Fruit fly (Drosophila melanogaster): ENCODE measurements around the gene kuk.

Gene kuk

dm6 chr3R:17077968-17078417 lies 2.1 kb upstream of the kuk start (continued):
- TF ChIP-seq CG12219 (GFP tag; optimal IDR thresholded peaks at IDR 0.05) = peak; percentile 11
- TF ChIP-seq CG31388 (GFP tag; optimal IDR thresholded peaks at IDR 0.05) = no peak
- no peak for TF ChIP-seq tio (GFP tag; optimal IDR thresholded peaks at IDR 0.05)
- TF ChIP-seq CG8290 (GFP tag; optimal IDR thresholded peaks at IDR 0.05) = no peak
- peak in 1 of 2 experiments; percentile 37 for TF ChIP-seq CG8290 (tag; optimal IDR thresholded peaks at IDR 0.05)
- no peak for TF ChIP-seq Atf-2 (GFP tag; optimal IDR thresholded peaks at IDR 0.05)
- no peak; the same call in 1 of the 2 replicates for TF ChIP-seq CG32532 (GFP tag; IDR thresholded peaks at IDR 0.05)
- peak; percentile 86 for TF ChIP-seq mirr (GFP tag; optimal IDR thresholded peaks at IDR 0.05)
- no peak for TF ChIP-seq Vsx1 (GFP tag; optimal IDR thresholded peaks at IDR 0.05)
- TF ChIP-seq CG11398 (GFP tag; optimal IDR thresholded peaks at IDR 0.05) = no peak
- TF ChIP-seq CG3838 (GFP tag; optimal IDR thresholded peaks at IDR 0.05) = no peak
- peak; percentile 84 for TF ChIP-seq twi (tag; optimal IDR thresholded peaks at IDR 0.05)
- peak; percentile 23 for TF ChIP-seq scrt (GFP tag; optimal IDR thresholded peaks at IDR 0.05)
- peak; percentile 42; the same call in 1 of the 3 replicates for TF ChIP-seq sr (GFP tag; IDR thresholded peaks at IDR 0.05)
- TF ChIP-seq wdn (GFP tag; IDR thresholded peaks at IDR 0.05) = no peak
- TF ChIP-seq dm (GFP tag; optimal IDR thresholded peaks at IDR 0.05) = no peak
- no peak for TF ChIP-seq Fer2 (tag; optimal IDR thresholded peaks at IDR 0.05)
- no peak for TF ChIP-seq phol (tag; optimal IDR thresholded peaks at IDR 0.05)
- TF ChIP-seq Pdp1 (GFP tag; optimal IDR thresholded peaks at IDR 0.05) = peak in 1 of 2 experiments; percentile 78
- TF ChIP-seq CG34376 (GFP tag; optimal IDR thresholded peaks at IDR 0.05) = peak; percentile 80
- peak; percentile 71; the same call in 1 of the 3 replicates for TF ChIP-seq CG2199 (GFP tag; IDR thresholded peaks at IDR 0.05)
- no peak for TF ChIP-seq zfh2 (GFP tag; optimal IDR thresholded peaks at IDR 0.05)
- TF ChIP-seq CG8944 (GFP tag; optimal IDR thresholded peaks at IDR 0.05) = no peak
- TF ChIP-seq CG12236 (GFP tag; optimal IDR thresholded peaks at IDR 0.05) = no peak
- TF ChIP-seq CG30431 (GFP tag; optimal IDR thresholded peaks at IDR 0.05) = no peak
- peak; percentile 70; the same call in 1 of the 3 replicates for TF ChIP-seq CG6175 (GFP tag; IDR thresholded peaks at IDR 0.05)
- TF ChIP-seq CG6813 (GFP tag; optimal IDR thresholded peaks at IDR 0.05) = peak; percentile 3
- TF ChIP-seq CG11247 (GFP tag; IDR thresholded peaks at IDR 0.05) = no peak
- no peak for TF ChIP-seq Hr78 (GFP tag; optimal IDR thresholded peaks at IDR 0.05)
- TF ChIP-seq E2f2 (GFP tag; IDR thresholded peaks at IDR 0.05) = no peak
- no peak for TF ChIP-seq yki (optimal IDR thresholded peaks at IDR 0.05)
- TF ChIP-seq CG4360 (GFP tag; IDR thresholded peaks at IDR 0.05) = no peak
- no peak for TF ChIP-seq CG6272 (GFP tag; IDR thresholded peaks at IDR 0.05)
- TF ChIP-seq cas (GFP tag; IDR thresholded peaks at IDR 0.05) = no peak
- no peak for TF ChIP-seq CG9437 (GFP tag; optimal IDR thresholded peaks at IDR 0.05)
- no peak for TF ChIP-seq Ets97D (GFP tag; optimal IDR thresholded peaks at IDR 0.05)
- no peak for TF ChIP-seq CG18476 (GFP tag; optimal IDR thresholded peaks at IDR 0.05)
- TF ChIP-seq dati (GFP tag; IDR thresholded peaks at IDR 0.05) = no peak
- no peak for TF ChIP-seq CG32767 (GFP tag; IDR thresholded peaks at IDR 0.05)
- TF ChIP-seq tap (tag; optimal IDR thresholded peaks at IDR 0.05) = no peak
- no peak for TF ChIP-seq CG9876 (GFP tag; optimal IDR thresholded peaks at IDR 0.05)
- no peak for TF ChIP-seq CG14965 (GFP tag; optimal IDR thresholded peaks at IDR 0.05; ENCODE audit: borderline replicate concordance)
- no peak for TF ChIP-seq CG17612 (GFP tag; IDR thresholded peaks at IDR 0.05)
- TF ChIP-seq CG9215 (GFP tag; IDR thresholded peaks at IDR 0.05) = no peak
- TF ChIP-seq TFAM (GFP tag; optimal IDR thresholded peaks at IDR 0.05) = no peak
- TF ChIP-seq CG10321 (GFP tag; IDR thresholded peaks at IDR 0.05) = no peak
- no peak for TF ChIP-seq CG7963 (GFP tag; IDR thresholded peaks at IDR 0.05; ENCODE audit: partially characterized antibody)
- TF ChIP-seq CG2712 (tag; optimal IDR thresholded peaks at IDR 0.05) = no peak
- TF ChIP-seq CG3281 (GFP tag; optimal IDR thresholded peaks at IDR 0.05) = peak; percentile 17
- TF ChIP-seq jigr1 (GFP tag; IDR thresholded peaks at IDR 0.05) = no peak
- TF ChIP-seq CG1792 (GFP tag; optimal IDR thresholded peaks at IDR 0.05) = no peak
- no peak for TF ChIP-seq Gug (GFP tag; IDR thresholded peaks at IDR 0.05)
- no peak for TF ChIP-seq CG4730 (GFP tag; IDR thresholded peaks at IDR 0.05)

Data from whole organism, embryonic.